Fruit fly (Drosophila melanogaster): ENCODE measurements around the gene CG42821.

Gene CG42821

dm6 chr3R:17401289-17401752, 11.6 kb upstream of the CG42821 start (continued):
- TF ChIP-seq CG9932 (GFP tag; IDR thresholded peaks at IDR 0.05): peak; percentile 78
- no peak for TF ChIP-seq CG15073 (GFP tag; optimal IDR thresholded peaks at IDR 0.05)
- TF ChIP-seq dan (GFP tag; IDR thresholded peaks at IDR 0.05): no peak
- TF ChIP-seq trh (GFP tag; optimal IDR thresholded peaks at IDR 0.05): no peak
- TF ChIP-seq CG3407 (GFP tag; optimal IDR thresholded peaks at IDR 0.05): no peak
- 0 out of 2 replicates have a peak, but pooled peaks have one; percentile 31 for TF ChIP-seq cas (GFP tag; IDR thresholded peaks at IDR 0.05)
- peak; percentile 82 for TF ChIP-seq bbx (GFP tag; IDR thresholded peaks at IDR 0.05; ENCODE audit: partially characterized antibody)
- peak; percentile 62 for TF ChIP-seq ranshi (GFP tag; IDR thresholded peaks at IDR 0.05)
- peak; percentile 66 for TF ChIP-seq zfh2 (GFP tag; optimal IDR thresholded peaks at IDR 0.05)
- TF ChIP-seq Optix (GFP tag; IDR thresholded peaks at IDR 0.05): no peak
- TF ChIP-seq wor (GFP tag; IDR thresholded peaks at IDR 0.05): no peak
- TF ChIP-seq gro (GFP tag; optimal IDR thresholded peaks at IDR 0.05): peak; percentile 51
- TF ChIP-seq Max (GFP tag; optimal IDR thresholded peaks at IDR 0.05): no peak
- no peak; the same call in 3 of the 4 replicates for TF ChIP-seq Gug (GFP tag; IDR thresholded peaks at IDR 0.05)
- no peak for TF ChIP-seq disco-r (GFP tag; optimal IDR thresholded peaks at IDR 0.05)
- TF ChIP-seq lov (optimal IDR thresholded peaks at IDR 0.05): no peak
- TF ChIP-seq lov (GFP tag; IDR thresholded peaks at IDR 0.05): no peak
- TF ChIP-seq yki (optimal IDR thresholded peaks at IDR 0.05): no peak
- TF ChIP-seq CG10959 (GFP tag; IDR thresholded peaks at IDR 0.05): no peak
- 0 out of 2 replicates have a peak, but pooled peaks have one; percentile 32 for TF ChIP-seq stc (GFP tag; IDR thresholded peaks at IDR 0.05)
- TF ChIP-seq crol (GFP tag; IDR thresholded peaks at IDR 0.05): no peak
- peak; percentile 72 for TF ChIP-seq CG12659 (GFP tag; optimal IDR thresholded peaks at IDR 0.05)
- TF ChIP-seq cwo (GFP tag; optimal IDR thresholded peaks at IDR 0.05): no peak
- no peak for TF ChIP-seq org-1 (GFP tag; optimal IDR thresholded peaks at IDR 0.05)
- no peak for TF ChIP-seq Dip2 (GFP tag; IDR thresholded peaks at IDR 0.05)
- no peak for TF ChIP-seq HLHmδ (GFP tag; optimal IDR thresholded peaks at IDR 0.05)
- peak; percentile 82 for TF ChIP-seq HLH4C (GFP tag; IDR thresholded peaks at IDR 0.05; ENCODE audit: partially characterized antibody)
- TF ChIP-seq pb (GFP tag; optimal IDR thresholded peaks at IDR 0.05): peak; percentile 27
- peak; percentile 62 for TF ChIP-seq Sox102F (GFP tag; optimal IDR thresholded peaks at IDR 0.05)
- peak; percentile 67 for TF ChIP-seq slbo (GFP tag; IDR thresholded peaks at IDR 0.05)
- peak; percentile 67 for TF ChIP-seq fu2 (GFP tag; optimal IDR thresholded peaks at IDR 0.05)
- peak; percentile 75 for TF ChIP-seq CG12391 (tag; optimal IDR thresholded peaks at IDR 0.05)
- no peak for TF ChIP-seq tll (GFP tag; optimal IDR thresholded peaks at IDR 0.05)
- TF ChIP-seq hth (optimal IDR thresholded peaks at IDR 0.05): no peak
- TF ChIP-seq CG1792 (GFP tag; optimal IDR thresholded peaks at IDR 0.05): no peak
- no peak for TF ChIP-seq CG2202 (tag; optimal IDR thresholded peaks at IDR 0.05)
- no peak for TF ChIP-seq Tbp (GFP tag; optimal IDR thresholded peaks at IDR 0.05)
- no peak for TF ChIP-seq CG15011 (GFP tag; optimal IDR thresholded peaks at IDR 0.05)
- TF ChIP-seq CG1233 (GFP tag; optimal IDR thresholded peaks at IDR 0.05): no peak
- no peak for TF ChIP-seq C15 (GFP tag; IDR thresholded peaks at IDR 0.05)
- TF ChIP-seq sens-2 (GFP tag; IDR thresholded peaks at IDR 0.05): no peak
- peak; percentile 62 for TF ChIP-seq YL-1 (GFP tag; optimal IDR thresholded peaks at IDR 0.05)
- TF ChIP-seq Dfd (GFP tag; optimal IDR thresholded peaks at IDR 0.05): no peak
- peak; percentile 51; the same call in 2 of the 3 replicates for TF ChIP-seq so (GFP tag; IDR thresholded peaks at IDR 0.05)
- 0 out of 2 replicates have a peak, but pooled peaks have one; percentile 19 for TF ChIP-seq CG2129 (GFP tag; IDR thresholded peaks at IDR 0.05; ENCODE audit: partially characterized antibody)
- peak; percentile 16 for TF ChIP-seq crc (GFP tag; optimal IDR thresholded peaks at IDR 0.05)
- no peak for TF ChIP-seq corto (GFP tag; optimal IDR thresholded peaks at IDR 0.05)
- no peak for TF ChIP-seq Trl (optimal IDR thresholded peaks at IDR 0.05)
- TF ChIP-seq Trl (GFP tag; optimal IDR thresholded peaks at IDR 0.05): peak; percentile 53
- peak; percentile 86 for TF ChIP-seq CG2120 (GFP tag; optimal IDR thresholded peaks at IDR 0.05)
- peak; percentile 52 for TF ChIP-seq CG9876 (GFP tag; optimal IDR thresholded peaks at IDR 0.05)
- no peak for TF ChIP-seq Eip74EF (GFP tag; optimal IDR thresholded peaks at IDR 0.05)
- peak; percentile 33 for TF ChIP-seq Meics (GFP tag; optimal IDR thresholded peaks at IDR 0.05)

Measured in whole organism, embryonic.